Fruit fly (Drosophila melanogaster) whole organism, adult: ENCODE results near the gene Ptp61F.

Experiments
- CG11617 ChIP-seq: fragments of 200-800 bp; sonication (Bioruptor generic); optimal IDR thresholded peaks from 2 replicates; lab custom pipeline; 2017; ENCODE audit warnings: mild to moderate bottlenecking, missing biosample characterization, missing genetic modification reagents, missing genetic modification characterization
- CG12768 ChIP-seq: fragments of 200-800 bp; sonication (Bioruptor generic); optimal IDR thresholded peaks from 2 replicates; lab custom pipeline; 2017; ENCODE audit warnings: missing biosample characterization, missing genetic modification characterization, mild to moderate bottlenecking, moderate library complexity, missing genetic modification reagents
- CG14711 ChIP-seq: fragments of 200-800 bp; sonication (Bioruptor generic); optimal IDR thresholded peaks from 2 replicates; lab custom pipeline; 2018; ENCODE audit warnings: missing biosample characterization, mild to moderate bottlenecking, missing genetic modification characterization, moderate library complexity
- CG1620 ChIP-seq: fragments of 200-800 bp; sonication (Bioruptor generic); optimal IDR thresholded peaks from 2 replicates; lab custom pipeline; 2016; ENCODE audit warnings: missing biosample characterization, missing genetic modification characterization
- CG5204 ChIP-seq: fragments of 200-800 bp; sonication (Bioruptor generic); optimal IDR thresholded peaks from 2 replicates; lab custom pipeline; 2016; ENCODE audit warnings: missing biosample characterization, missing genetic modification characterization
- CG7045 ChIP-seq: fragments of 200-800 bp; sonication (Bioruptor generic); optimal IDR thresholded peaks from 2 replicates; lab custom pipeline; 2017; ENCODE audit warnings: missing biosample characterization, mild to moderate bottlenecking, missing genetic modification characterization
- Crg-1 ChIP-seq: fragments of 200-800 bp; sonication (Bioruptor generic); optimal IDR thresholded peaks from 2 replicates; lab custom pipeline; 2016; ENCODE audit warnings: missing biosample characterization, missing genetic modification characterization
- Hr96 ChIP-seq: fragments of 200-800 bp; sonication (Bioruptor generic); optimal IDR thresholded peaks from 2 replicates; lab custom pipeline; 2016; ENCODE audit warnings: missing biosample characterization, missing genetic modification characterization
- cic ChIP-seq: fragments of 200-800 bp; sonication (Bioruptor generic); optimal IDR thresholded peaks from 2 replicates; lab custom pipeline; 2017; ENCODE audit warnings: missing biosample characterization, mild to moderate bottlenecking, missing genetic modification characterization, moderate library complexity
- ovo ChIP-seq: fragments of 200-800 bp; sonication (Bioruptor generic); optimal IDR thresholded peaks from 2 replicates; lab custom pipeline; 2016; ENCODE audit warnings: missing biosample characterization, missing genetic modification characterization
- tj ChIP-seq: fragments of 200-800 bp; sonication (Bioruptor generic); optimal IDR thresholded peaks from 3 replicates; lab custom pipeline; 2017; ENCODE audit warnings: missing biosample characterization, mild to moderate bottlenecking, missing genetic modification characterization, moderate library complexity
- toe ChIP-seq: fragments of 200-800 bp; sonication (Bioruptor generic); optimal IDR thresholded peaks from 2 replicates; lab custom pipeline; 2016; ENCODE audit warnings: missing biosample characterization, missing genetic modification characterization

- TF ChIP-seq toe (GFP tag; lab: Kevin White, UChicago), result no peak
- TF ChIP-seq Hr96 (GFP tag; lab: Kevin White, UChicago), result no peak
- no peak for TF ChIP-seq CG11617 (GFP tag; lab: Kevin White, UChicago)
- no peak for TF ChIP-seq CG7045 (GFP tag; lab: Kevin White, UChicago)
- no peak for TF ChIP-seq CG5204 (GFP tag; lab: Kevin White, UChicago)
- TF ChIP-seq ovo, result no peak
- no peak for TF ChIP-seq CG1620 (GFP tag; lab: Kevin White, UChicago)
- TF ChIP-seq cic (GFP tag; lab: Kevin White, UChicago), result no peak
- no peak for TF ChIP-seq tj (GFP tag; lab: Kevin White, UChicago)
- no peak for TF ChIP-seq CG14711 (tag; lab: Kevin White, UChicago)
- no peak for TF ChIP-seq Crg-1
- TF ChIP-seq CG12768 (GFP tag; lab: Kevin White, UChicago), result no peak
These were observed 155.8 kb downstream of the Ptp61F start for dm6 chr3L:1319097-1319725.
